Worm (Caenorhabditis elegans): Measurements from ENCODE around the gene W09H1.1.

- TF ChIP-seq flt-1 (GFP tag; IDR thresholded peaks at IDR 0.05) (no peak), tra-4 (tag; optimal IDR thresholded peaks at IDR 0.05) (no peak), hmg-4 (GFP tag; optimal IDR thresholded peaks at IDR 0.05) (no peak)
Measured at ce11 chrII:13152409-13152808, 29.0 kb downstream of the W09H1.1 start.

All from whole organism, early embryonic.